Fruit fly (Drosophila melanogaster): Measurements from ENCODE around the gene CCAP.

CCAP gene

dm6 chr3R:22701793-22702192 is at the start of gene CCAP, which contains the start of gene CG6972:
TSS of gene CCAP (minus strand) at chr3R:22702084.
TSS of gene CG6972 (plus strand) at chr3R:22702007.
- TF ChIP-seq Dif (GFP tag; optimal IDR thresholded peaks at IDR 0.05; ENCODE audit: partially characterized antibody) (no peak), rgr (GFP tag; optimal IDR thresholded peaks at IDR 0.05) (no peak)

- TF ChIP-seq N (GFP tag; optimal IDR thresholded peaks at IDR 0.05) (peak; percentile 6), Sp1 (GFP tag; optimal IDR thresholded peaks at IDR 0.05) (no peak), rgr (GFP tag; optimal IDR thresholded peaks at IDR 0.05) (peak; percentile 11), ey (GFP tag; optimal IDR thresholded peaks at IDR 0.05) (peak; percentile 5), Mio (GFP tag; optimal IDR thresholded peaks at IDR 0.05) (no peak), Myc (optimal IDR thresholded peaks at IDR 0.05) (no peak), Hr83 (GFP tag; optimal IDR thresholded peaks at IDR 0.05; ENCODE audit: poor library complexity, severe bottlenecking) (no peak), dl (GFP tag; optimal IDR thresholded peaks at IDR 0.05; ENCODE audit: insufficient read depth in 1 of 2, partially characterized antibody in 2 of 2) (no peak), HLH106 (tag; optimal IDR thresholded peaks at IDR 0.05) (no peak)
Observed at dm6 chr3R:22751111-22751510, 49.2 kb upstream of the CCAP start.

- no peak for TF ChIP-seq N (GFP tag; optimal IDR thresholded peaks at IDR 0.05)
- TF ChIP-seq ey (GFP tag; optimal IDR thresholded peaks at IDR 0.05): peak; percentile 86
- TF ChIP-seq rgr (GFP tag; optimal IDR thresholded peaks at IDR 0.05): peak; percentile 89
- no peak for TF ChIP-seq brk (GFP tag; optimal IDR thresholded peaks at IDR 0.05)
- peak; percentile 64 for TF ChIP-seq psq (GFP tag; optimal IDR thresholded peaks at IDR 0.05)
- TF ChIP-seq sv (GFP tag; optimal IDR thresholded peaks at IDR 0.05): peak; percentile 69
- TF ChIP-seq Hnf4 (GFP tag; optimal IDR thresholded peaks at IDR 0.05): no peak
- no peak for TF ChIP-seq Jra (GFP tag; optimal IDR thresholded peaks at IDR 0.05)
- TF ChIP-seq br (GFP tag; optimal IDR thresholded peaks at IDR 0.05): peak; percentile 85
- TF ChIP-seq pan (optimal IDR thresholded peaks at IDR 0.05): no peak
- peak; percentile 49 for TF ChIP-seq GATAd (GFP tag; optimal IDR thresholded peaks at IDR 0.05)
- TF ChIP-seq Rel (GFP tag; optimal IDR thresholded peaks at IDR 0.05): no peak
- TF ChIP-seq Rel (tag; optimal IDR thresholded peaks at IDR 0.05): peak; percentile 56
- TF ChIP-seq dmrt93B (GFP tag; optimal IDR thresholded peaks at IDR 0.05): no peak
- TF ChIP-seq Hr78 (GFP tag; optimal IDR thresholded peaks at IDR 0.05): no peak
- no peak for TF ChIP-seq CrebA (GFP tag; optimal IDR thresholded peaks at IDR 0.05; ENCODE audit: borderline replicate concordance)
- TF ChIP-seq Dif (GFP tag; optimal IDR thresholded peaks at IDR 0.05; ENCODE audit: partially characterized antibody): no peak
- TF ChIP-seq dsf (GFP tag; optimal IDR thresholded peaks at IDR 0.05; ENCODE audit: borderline replicate concordance): no peak
- TF ChIP-seq tai (GFP tag; optimal IDR thresholded peaks at IDR 0.05): no peak
- peak; percentile 86 for TF ChIP-seq fru (GFP tag; optimal IDR thresholded peaks at IDR 0.05)
- peak; percentile 86 for TF ChIP-seq HLH106 (tag; optimal IDR thresholded peaks at IDR 0.05)
- TF ChIP-seq Myc (optimal IDR thresholded peaks at IDR 0.05): no peak
- peak; percentile 78 for TF ChIP-seq CG9705 (GFP tag; optimal IDR thresholded peaks at IDR 0.05)
- peak; percentile 59 to 90 for TF ChIP-seq foxo (GFP tag; optimal IDR thresholded peaks at IDR 0.05)
- no peak for TF ChIP-seq CG32264 (GFP tag; optimal IDR thresholded peaks at IDR 0.05)
- TF ChIP-seq dl (GFP tag; optimal IDR thresholded peaks at IDR 0.05; ENCODE audit: insufficient read depth in 1 of 2, partially characterized antibody in 2 of 2): no peak
- peak; percentile 82 for TF ChIP-seq Hr83 (GFP tag; optimal IDR thresholded peaks at IDR 0.05; ENCODE audit: poor library complexity, severe bottlenecking)
- no peak for TF ChIP-seq lola (GFP tag; optimal IDR thresholded peaks at IDR 0.05)
- TF ChIP-seq h (GFP tag; optimal IDR thresholded peaks at IDR 0.05): peak; percentile 8
- no peak for TF ChIP-seq Abd-B (GFP tag; optimal IDR thresholded peaks at IDR 0.05)
- TF ChIP-seq Mio (GFP tag; optimal IDR thresholded peaks at IDR 0.05): no peak
- TF ChIP-seq usp (GFP tag; optimal IDR thresholded peaks at IDR 0.05): no peak
- TF ChIP-seq OdsH (GFP tag; optimal IDR thresholded peaks at IDR 0.05): peak; percentile 65
- no peak for TF ChIP-seq Dfd (GFP tag; optimal IDR thresholded peaks at IDR 0.05)
- TF ChIP-seq sage (GFP tag; optimal IDR thresholded peaks at IDR 0.05): no peak
- no peak for TF ChIP-seq Vsx2 (GFP tag; optimal IDR thresholded peaks at IDR 0.05; ENCODE audit: partially characterized antibody)
- TF ChIP-seq woc (GFP tag; optimal IDR thresholded peaks at IDR 0.05): no peak
- no peak for TF ChIP-seq jim (GFP tag; optimal IDR thresholded peaks at IDR 0.05)
- TF ChIP-seq Sp1 (GFP tag; optimal IDR thresholded peaks at IDR 0.05): peak; percentile 83
Observed at dm6 chr3R:22750534-22750947, 48.7 kb upstream of the CCAP start, which contains the start of the genes rumi, CG7029 and Usp12-46. TSS of gene rumi (minus strand) at chr3R:22750597. TSS of gene CG7029 (plus strand) at chr3R:22750901. TSS of gene Usp12-46 (plus strand) at chr3R:22750901.
